Fruit fly (Drosophila melanogaster) S2 (cell line): ENCODE data around the gene CG3651.

Experiments
- CG8478 ChIP-seq: fragments of >200 bp; optimal IDR thresholded peaks from 2 replicates; lab custom pipeline; 2018
- CTCF ChIP-seq, 2 experiments: fragments of >200 bp; optimal IDR thresholded peaks; 2 replicates each; lab custom pipeline; 2018

- TF ChIP-seq CTCF (optimal IDR thresholded peaks at IDR 0.05; lab: Kevin White, UChicago) (no peak), CG8478 (lab: Kevin White, UChicago) (no peak)
Observed at dm6 chr2L:22168559-22169027, 47.5 kb downstream of the CG3651 start.
